Worm (Caenorhabditis elegans): Measurements from ENCODE around the gene dhs-25.

The dhs-25 gene

ce11 chrX:1538830-1539229 is 52.5 kb downstream of the dhs-25 start:
- TF ChIP-seq efl-1 (optimal IDR thresholded peaks at IDR 0.05) = no peak
- TF ChIP-seq efl-1 (GFP tag; optimal IDR thresholded peaks at IDR 0.05 in 1 of 2) = peak in 1 of 2 experiments; percentile 10
- TF ChIP-seq vab-15 (tag; optimal IDR thresholded peaks at IDR 0.05) = no peak
